Fruit fly (Drosophila melanogaster): Measurements from ENCODE around the gene HIP.

HIP gene

DNA sequence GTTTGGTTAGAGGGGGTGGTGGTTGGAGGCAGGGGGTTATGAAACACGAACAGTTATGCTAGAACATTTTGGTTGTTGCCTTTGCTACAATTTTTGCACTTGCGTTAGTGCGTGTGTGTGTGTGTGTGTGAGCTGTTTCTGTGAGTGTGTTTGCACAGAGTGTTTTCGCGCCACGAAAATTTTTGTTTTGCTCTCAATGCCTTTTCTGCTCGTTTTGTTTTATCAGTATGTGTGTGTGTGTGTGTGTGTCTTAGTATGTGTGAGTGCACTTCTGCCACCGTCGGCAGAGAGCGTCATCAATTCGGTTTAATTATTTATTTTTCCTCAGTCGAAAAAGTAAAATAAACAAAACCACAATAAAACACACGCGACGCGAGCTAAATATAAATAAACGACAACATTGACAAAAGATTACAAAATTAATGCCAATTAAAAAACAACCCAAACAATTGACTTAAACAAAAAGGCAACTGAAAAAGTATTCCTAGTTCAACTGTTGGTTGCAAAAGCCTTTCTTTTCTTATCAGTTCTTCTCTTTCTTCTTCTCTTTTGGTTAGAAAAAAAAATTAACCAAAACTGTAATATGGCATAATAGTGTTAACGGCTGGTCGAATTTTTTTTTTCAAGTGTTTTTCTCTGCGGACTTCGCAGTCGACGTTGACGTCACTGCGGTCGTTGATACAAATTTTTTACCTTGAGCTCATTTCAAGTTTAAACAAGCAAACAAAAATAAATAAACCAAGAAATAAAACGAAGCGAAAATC, 37.5 kb upstream of the HIP start (continued):
- TF ChIP-seq lz (GFP tag; optimal IDR thresholded peaks at IDR 0.05) (peak; percentile 83), CG6276 (GFP tag; optimal IDR thresholded peaks at IDR 0.05) (peak; percentile 51), CG8119 (GFP tag; IDR thresholded peaks at IDR 0.05) (peak; percentile 63; the same call in 1 of the 3 replicates), CG4318 (GFP tag; optimal IDR thresholded peaks at IDR 0.05) (no peak), CG32006 (GFP tag; optimal IDR thresholded peaks at IDR 0.05) (peak; percentile 22), Eip93F (GFP tag; optimal IDR thresholded peaks at IDR 0.05) (peak; percentile 50), CG16779 (tag; optimal IDR thresholded peaks at IDR 0.05) (peak; percentile 48), topi (GFP tag; optimal IDR thresholded peaks at IDR 0.05) (peak; percentile 89), CG8319 (GFP tag; optimal IDR thresholded peaks at IDR 0.05) (peak; percentile 65), fd59A (GFP tag; optimal IDR thresholded peaks at IDR 0.05) (no peak), salr (GFP tag; optimal IDR thresholded peaks at IDR 0.05) (no peak), esn (GFP tag; optimal IDR thresholded peaks at IDR 0.05) (peak; percentile 88), pdm3 (GFP tag; optimal IDR thresholded peaks at IDR 0.05) (peak; percentile 66), Eip78C (GFP tag) (peak; percentile 93), svp (GFP tag) (peak; percentile 96), Sox15 (GFP tag; optimal IDR thresholded peaks at IDR 0.05) (peak; percentile 58), eg (GFP tag; IDR thresholded peaks at IDR 0.05) (peak; percentile 75), CG15336 (GFP tag; IDR thresholded peaks at IDR 0.05) (peak; percentile 62)

DNA sequence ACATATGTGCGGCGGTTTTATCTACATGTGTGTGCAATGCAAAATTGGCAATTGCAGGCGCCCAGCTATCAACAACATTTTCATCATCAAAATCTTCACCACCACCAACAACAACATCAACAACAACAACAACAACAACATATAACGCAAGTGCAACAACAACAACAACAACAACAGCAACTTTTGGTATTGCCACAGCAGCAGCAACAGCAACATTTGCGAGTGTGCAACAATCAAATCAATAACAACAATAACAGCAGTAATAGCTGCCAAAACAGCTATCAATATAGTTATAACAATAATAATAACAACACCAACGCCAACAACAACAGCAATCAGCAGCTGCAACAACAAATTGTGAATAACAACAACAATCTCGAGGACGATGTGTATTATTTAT, 36.5 kb upstream of the HIP start:
- TF ChIP-seq CG8632 (GFP tag; optimal IDR thresholded peaks at IDR 0.05), result no peak
- TF ChIP-seq CG9139 (GFP tag; optimal IDR thresholded peaks at IDR 0.05), result no peak

DNA sequence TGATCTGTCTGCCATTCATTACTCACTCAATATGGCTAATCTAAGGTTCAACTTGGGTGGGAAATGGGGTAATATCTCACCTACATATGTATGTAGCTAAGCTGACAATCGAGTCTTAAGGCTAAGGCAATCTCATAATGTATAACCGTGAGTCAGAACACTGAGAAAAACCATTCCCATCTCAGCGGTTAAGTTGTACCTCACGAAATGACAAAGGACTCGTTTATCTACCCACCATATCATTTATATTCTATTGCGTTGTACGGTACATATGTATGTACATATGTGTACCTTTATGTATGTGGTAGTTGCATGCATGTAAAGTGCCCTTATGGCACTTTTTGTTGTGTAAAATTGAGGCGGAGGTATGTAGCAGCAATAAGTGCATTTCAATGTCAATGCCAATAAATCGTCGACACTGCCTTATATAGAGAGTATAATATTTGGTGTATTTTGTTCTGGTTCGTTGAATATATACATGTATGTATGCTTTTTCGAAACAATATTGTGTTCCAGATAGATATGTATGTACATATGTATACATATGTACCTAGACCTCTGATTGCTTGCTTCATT, 35.9 kb upstream of the HIP start:
- TF ChIP-seq Hr39 (GFP tag; optimal IDR thresholded peaks at IDR 0.05) (peak; percentile 16), topi (GFP tag; optimal IDR thresholded peaks at IDR 0.05) (peak; percentile 17), CG6808 (GFP tag; optimal IDR thresholded peaks at IDR 0.05) (no peak), Met (GFP tag; optimal IDR thresholded peaks at IDR 0.05) (peak; percentile 14), CG16779 (tag; optimal IDR thresholded peaks at IDR 0.05) (no peak), CG6792 (GFP tag; optimal IDR thresholded peaks at IDR 0.05) (no peak), net (GFP tag; optimal IDR thresholded peaks at IDR 0.05) (no peak), esn (GFP tag; optimal IDR thresholded peaks at IDR 0.05) (peak; percentile 21), Eip78C (GFP tag) (peak; percentile 61), Ets96B (tag; optimal IDR thresholded peaks at IDR 0.05) (no peak), svp (GFP tag) (peak; percentile 34), Lpt (GFP tag; optimal IDR thresholded peaks at IDR 0.05) (no peak), Smox (GFP tag; optimal IDR thresholded peaks at IDR 0.05) (no peak), CG32006 (GFP tag; optimal IDR thresholded peaks at IDR 0.05) (no peak), fd85E (GFP tag; optimal IDR thresholded peaks at IDR 0.05) (no peak), CG6854 (GFP tag; optimal IDR thresholded peaks at IDR 0.05) (no peak), Ets21C (GFP tag; optimal IDR thresholded peaks at IDR 0.05) (peak; percentile 9), CG8632 (GFP tag; optimal IDR thresholded peaks at IDR 0.05) (no peak), CG15336 (GFP tag; IDR thresholded peaks at IDR 0.05) (no peak), lz (GFP tag; optimal IDR thresholded peaks at IDR 0.05) (peak; percentile 4), Sox15 (GFP tag; optimal IDR thresholded peaks at IDR 0.05) (no peak)

DNA sequence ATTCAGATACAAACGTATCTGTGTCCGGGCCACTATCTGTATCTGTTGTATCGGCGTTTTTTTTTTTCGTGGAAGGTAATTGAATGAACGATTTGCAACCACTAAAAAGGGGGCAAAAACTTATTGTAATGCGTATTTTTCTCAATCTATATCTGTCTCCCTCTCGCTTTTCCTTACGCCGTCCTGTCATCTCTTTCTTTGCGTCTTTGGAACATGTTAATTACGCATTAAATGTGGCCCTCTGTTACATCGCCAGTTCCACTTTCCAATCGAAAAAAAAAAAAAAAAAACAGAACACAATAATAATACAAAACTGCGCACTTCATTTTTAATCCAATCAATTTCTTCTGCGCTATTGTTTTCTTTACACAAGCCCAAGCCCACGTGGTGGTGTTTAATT, 34.7 kb upstream of the HIP start:
- no peak for TF ChIP-seq CG6276 (GFP tag; optimal IDR thresholded peaks at IDR 0.05)
- TF ChIP-seq cyc (GFP tag; optimal IDR thresholded peaks at IDR 0.05), result no peak
- no peak for TF ChIP-seq topi (GFP tag; optimal IDR thresholded peaks at IDR 0.05)
- TF ChIP-seq CG9139 (GFP tag; optimal IDR thresholded peaks at IDR 0.05), result no peak
- no peak for TF ChIP-seq Hr39 (GFP tag; optimal IDR thresholded peaks at IDR 0.05)

DNA sequence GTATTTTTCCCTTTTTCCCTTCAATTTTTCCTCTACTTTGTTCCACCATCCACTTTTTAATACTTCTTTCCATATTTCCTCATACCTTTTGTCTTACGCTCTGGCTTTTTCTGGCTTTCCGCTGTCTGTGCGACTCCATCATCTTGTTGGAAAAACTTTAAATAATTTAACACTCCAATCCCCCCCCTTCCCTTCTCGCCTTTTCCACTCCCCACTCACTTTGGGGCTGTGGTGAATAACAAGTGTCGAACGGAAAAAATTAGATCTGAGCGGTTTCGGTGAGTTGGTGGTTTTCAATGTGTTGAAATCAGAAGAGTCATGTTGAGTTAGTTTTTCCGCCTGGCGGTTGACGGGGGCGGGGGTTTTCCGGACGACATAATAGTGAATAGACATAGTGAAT, 31.9 kb upstream of the HIP start:
- TF ChIP-seq CG8632 (GFP tag; optimal IDR thresholded peaks at IDR 0.05) (no peak), CG10631 (GFP tag; optimal IDR thresholded peaks at IDR 0.05) (no peak), CG3919 (GFP tag; optimal IDR thresholded peaks at IDR 0.05) (no peak), CG4318 (GFP tag; optimal IDR thresholded peaks at IDR 0.05) (no peak), Gug (GFP tag; IDR thresholded peaks at IDR 0.05) (no peak), lz (GFP tag; optimal IDR thresholded peaks at IDR 0.05) (no peak), Hr4 (GFP tag; optimal IDR thresholded peaks at IDR 0.05) (no peak), fd85E (GFP tag; optimal IDR thresholded peaks at IDR 0.05) (no peak), CG11902 (GFP tag; optimal IDR thresholded peaks at IDR 0.05) (no peak), fd59A (GFP tag; optimal IDR thresholded peaks at IDR 0.05) (no peak), Sox14 (GFP tag; optimal IDR thresholded peaks at IDR 0.05) (no peak), achi (GFP tag; optimal IDR thresholded peaks at IDR 0.05) (no peak), dsx (GFP tag; optimal IDR thresholded peaks at IDR 0.05; ENCODE audit: poor library complexity, severe bottlenecking) (no peak), net (GFP tag; optimal IDR thresholded peaks at IDR 0.05) (no peak), Eip93F (GFP tag; optimal IDR thresholded peaks at IDR 0.05) (no peak), pdm3 (GFP tag; optimal IDR thresholded peaks at IDR 0.05) (no peak), CG10669 (GFP tag; optimal IDR thresholded peaks at IDR 0.05) (no peak), Sox102F (GFP tag; optimal IDR thresholded peaks at IDR 0.05) (no peak)
